Worm (Caenorhabditis elegans): ENCODE results near the gene lin-26.

The lin-26 gene

DNA sequence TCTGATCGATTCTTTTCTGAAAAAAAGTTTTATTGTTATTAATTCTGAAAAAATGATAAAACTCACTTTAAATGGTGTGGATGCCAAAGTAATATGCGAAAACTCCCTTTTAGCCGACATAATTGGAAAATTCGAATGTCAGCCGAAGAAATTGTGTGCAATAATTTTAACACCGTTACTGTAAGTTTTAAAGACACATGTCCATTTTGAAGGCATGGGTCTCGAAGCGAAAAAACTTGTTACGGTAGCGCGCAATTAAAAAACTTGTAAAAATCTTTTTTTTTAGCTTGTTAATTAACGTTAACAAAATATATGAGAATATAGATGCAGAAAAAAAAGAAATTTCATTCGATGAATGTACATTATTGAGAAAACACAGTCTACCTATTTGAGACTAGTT lies 8.4 kb downstream of the lin-26 start, which contains the start of gene pid-1:
Gene pid-1 (minus strand): TSS at position 173 of the 400 bp plus-strand sequence.
- no peak for TF ChIP-seq athp-1 (tag; optimal IDR thresholded peaks at IDR 0.05)
- peak; percentile 84 for TF ChIP-seq F33H1.4 (GFP tag; IDR thresholded peaks at IDR 0.05)
- no peak for TF ChIP-seq B0019.2 (GFP tag; conservative IDR thresholded peaks at IDR 0.05)
- no peak for TF ChIP-seq sea-2 (GFP tag; IDR thresholded peaks at IDR 0.05)
- TF ChIP-seq him-1 (tag; optimal IDR thresholded peaks at IDR 0.05), result peak; percentile 61
- no peak for TF ChIP-seq ceh-100 (GFP tag; IDR thresholded peaks at IDR 0.05)
- TF ChIP-seq egl-18 (GFP tag; IDR thresholded peaks at IDR 0.05), result no peak
- TF ChIP-seq Y79H2A.3 (GFP tag; conservative IDR thresholded peaks at IDR 0.05), result no peak
- TF ChIP-seq lsl-1 (GFP tag; optimal IDR thresholded peaks at IDR 0.05), result peak; percentile 90
- 0 out of 2 replicates have a peak, but pooled peaks have one; percentile 10 for TF ChIP-seq ceh-91 (GFP tag; IDR thresholded peaks at IDR 0.05)
- peak; percentile 76 for TF ChIP-seq xnd-1 (tag; optimal IDR thresholded peaks at IDR 0.05)
- TF ChIP-seq egrh-3 (GFP tag; IDR thresholded peaks at IDR 0.05), result no peak
- no peak for TF ChIP-seq snpc-3.4 (tag; optimal IDR thresholded peaks at IDR 0.05)
- TF ChIP-seq let-607 (tag; optimal IDR thresholded peaks at IDR 0.05), result no peak
- peak; percentile 68; the same call in 1 of the 2 replicates for TF ChIP-seq madf-6 (GFP tag; IDR thresholded peaks at IDR 0.05)
- peak; percentile 6 for TF ChIP-seq efl-1 (GFP tag; optimal IDR thresholded peaks at IDR 0.05)
- no peak for TF ChIP-seq lag-1 (GFP tag; IDR thresholded peaks at IDR 0.05)
- peak; percentile 51 for TF ChIP-seq madf-8 (GFP tag; conservative IDR thresholded peaks at IDR 0.05)
- TF ChIP-seq nhr-179 (tag; optimal IDR thresholded peaks at IDR 0.05), result no peak

DNA sequence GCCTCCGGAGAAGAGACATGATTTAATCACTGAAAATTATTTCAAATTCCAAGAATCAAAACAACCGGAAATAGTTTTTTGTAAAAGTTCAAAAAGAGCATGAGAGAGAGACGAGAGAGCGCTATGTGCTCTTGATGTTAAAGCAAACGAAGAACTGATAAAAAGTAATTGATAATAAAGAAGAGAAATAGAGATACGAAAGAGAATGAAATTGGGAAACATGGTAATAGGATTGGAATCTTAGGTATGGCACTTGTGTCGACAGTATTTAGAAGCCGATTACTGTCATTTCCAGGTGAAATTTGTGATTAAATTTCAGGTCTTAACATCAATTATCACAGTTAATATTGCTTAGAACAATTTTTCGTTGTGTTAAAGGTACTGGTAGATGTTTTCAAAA lies 11.9 kb downstream of the lin-26 start, which contains the start of gene nhx-2:
Gene nhx-2 (minus strand): TSS at position 29 of the 400 bp plus-strand sequence.
- peak; percentile 82 for TF ChIP-seq nhr-80 (tag; optimal IDR thresholded peaks at IDR 0.05)
- no peak for TF ChIP-seq T26A5.8 (tag; optimal IDR thresholded peaks at IDR 0.05)

DNA sequence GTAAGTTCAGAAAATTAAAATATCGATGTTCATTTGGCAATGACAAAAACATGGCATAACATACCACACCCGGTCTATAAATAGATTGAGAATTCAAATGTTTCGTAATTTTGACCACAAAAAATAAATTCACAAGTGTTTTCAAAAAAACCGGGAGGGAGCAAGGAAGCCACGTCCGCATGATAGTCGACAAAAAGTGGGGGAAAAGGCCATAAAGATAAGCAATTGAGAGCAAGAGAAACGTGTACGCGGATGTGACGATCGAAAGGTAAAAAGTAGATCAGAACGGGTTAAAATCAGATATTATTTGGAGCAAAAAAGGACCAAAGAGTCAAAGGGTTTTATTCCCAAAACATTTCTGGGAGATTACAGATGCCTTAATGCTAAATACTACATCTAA lies 12.7 kb downstream of the lin-26 start:
- no peak for TF ChIP-seq attf-5 (GFP tag; optimal IDR thresholded peaks at IDR 0.05)
- peak; percentile 62 for TF ChIP-seq nhr-80 (tag; optimal IDR thresholded peaks at IDR 0.05)

DNA sequence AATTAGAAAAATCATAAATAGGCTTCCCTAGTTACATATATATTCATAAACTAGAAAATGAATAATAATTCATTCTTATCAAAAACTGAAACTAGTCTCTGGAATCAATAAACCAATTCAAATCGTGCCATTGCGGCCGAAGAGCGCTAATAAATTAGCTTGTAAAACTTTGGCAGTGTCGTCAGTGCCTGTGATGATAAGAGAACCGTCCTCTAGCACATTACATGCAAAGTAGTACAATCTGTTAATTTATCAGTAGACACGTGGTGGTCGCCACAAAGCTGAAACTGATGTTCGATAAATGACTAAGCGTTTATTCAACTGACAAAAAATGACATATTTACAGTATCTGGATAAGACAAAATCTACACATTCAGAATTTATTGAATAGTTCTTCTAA lies 13.6 kb downstream of the lin-26 start:
- TF ChIP-seq nhr-80 (tag; optimal IDR thresholded peaks at IDR 0.05), result peak; percentile 97
- TF ChIP-seq egrh-3 (GFP tag; IDR thresholded peaks at IDR 0.05), result no peak
- peak; percentile 55 for TF ChIP-seq ets-4 (GFP tag; optimal IDR thresholded peaks at IDR 0.05)
- TF ChIP-seq let-607 (tag; optimal IDR thresholded peaks at IDR 0.05), result peak; percentile 84 to 85

DNA sequence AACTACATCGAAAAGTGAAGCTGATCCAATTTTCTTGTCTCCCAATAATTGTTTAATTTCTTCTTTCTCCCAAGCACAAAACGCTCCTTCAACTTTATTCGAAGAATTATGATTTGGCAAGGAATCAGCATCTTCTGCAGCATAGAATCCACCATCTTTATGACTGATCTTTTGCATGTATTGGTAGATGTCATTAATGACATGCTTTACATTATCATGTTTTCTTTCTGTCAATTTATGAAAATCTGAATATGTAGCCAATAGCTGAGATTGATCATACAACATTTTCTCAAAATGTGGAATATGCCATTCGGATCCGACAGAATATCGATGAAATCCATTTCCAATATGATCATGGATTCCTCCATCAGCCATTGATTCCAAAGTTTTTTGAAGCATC lies 15.2 kb downstream of the lin-26 start:
- no peak for TF ChIP-seq nhr-179 (tag; optimal IDR thresholded peaks at IDR 0.05)
- no peak for TF ChIP-seq ztf-26 (tag; optimal IDR thresholded peaks at IDR 0.05)
- no peak for TF ChIP-seq attf-6 (GFP tag; IDR thresholded peaks at IDR 0.05)
- TF ChIP-seq snpc-3.4 (tag; optimal IDR thresholded peaks at IDR 0.05), result no peak
- no peak for TF ChIP-seq egrh-3 (GFP tag; IDR thresholded peaks at IDR 0.05)
- TF ChIP-seq hmg-1.2 (GFP tag; IDR thresholded peaks at IDR 0.05), result no peak
- no peak for TF ChIP-seq F33H1.4 (GFP tag; IDR thresholded peaks at IDR 0.05)
- no peak for TF ChIP-seq attf-5 (GFP tag; optimal IDR thresholded peaks at IDR 0.05)
- no peak for TF ChIP-seq C17E4.6 (GFP tag; IDR thresholded peaks at IDR 0.05)
- no peak for TF ChIP-seq cebp-2 (GFP tag; IDR thresholded peaks at IDR 0.05)
- no peak for TF ChIP-seq Y95B8A.8 (GFP tag; IDR thresholded peaks at IDR 0.05)
- TF ChIP-seq Y53G8AR.9 (GFP tag; conservative IDR thresholded peaks at IDR 0.05), result no peak
- no peak for TF ChIP-seq lsy-27 (tag; optimal IDR thresholded peaks at IDR 0.05; ENCODE audit: borderline replicate concordance, insufficient read depth)
- TF ChIP-seq mcd-1 (GFP tag; IDR thresholded peaks at IDR 0.05), result no peak

Data from whole organism, young adult.